Fruit fly (Drosophila melanogaster) whole organism, embryonic: ENCODE results near the gene MED14.

Source experiments
- BEAF-32 ChIP-seq: fragments of 200-800 bp; sonication (Bioruptor generic); optimal IDR thresholded peaks from 3 replicates; lab custom pipeline; 2017; ENCODE audit warnings: missing biosample characterization, missing genetic modification characterization, mild to moderate bottlenecking, moderate library complexity, missing genetic modification reagents
- CG10267 ChIP-seq: fragments of 200-800 bp; sonication (Bioruptor generic); optimal IDR thresholded peaks from 2 replicates; lab custom pipeline; 2018; ENCODE audit warnings: missing biosample characterization, mild to moderate bottlenecking, missing genetic modification characterization, moderate library complexity
- CG10431 ChIP-seq: fragments of 200-800 bp; sonication (Bioruptor generic); optimal IDR thresholded peaks from 3 replicates; lab custom pipeline; 2018; ENCODE audit warnings: missing biosample characterization, mild to moderate bottlenecking, missing genetic modification characterization
- CG10543 ChIP-seq: fragments of 200-800 bp; sonication (Bioruptor generic); optimal IDR thresholded peaks from 3 replicates; lab custom pipeline; 2017; ENCODE audit warnings: missing biosample characterization, mild to moderate bottlenecking, missing genetic modification characterization, moderate library complexity
- CG11695 ChIP-seq: fragments of 200-800 bp; sonication (Bioruptor generic); IDR thresholded peaks from 3 replicates; pipeline ENCODE4 v1.3.6; 2022; ENCODE audit warnings: missing biosample characterization, missing genetic modification characterization
- CG11696 ChIP-seq: fragments of 200-800 bp; sonication (Bioruptor generic); IDR thresholded peaks from 2 replicates; pipeline ENCODE4 v1.3.6; 2022; ENCODE audit warnings: missing biosample characterization, missing genetic modification characterization
- CG12155 ChIP-seq: fragments of 200-800 bp; sonication (Bioruptor generic); optimal IDR thresholded peaks from 3 replicates; lab custom pipeline; 2016; ENCODE audit warnings: missing biosample characterization, missing genetic modification characterization
- CG12391 ChIP-seq: fragments of 200-800 bp; sonication (Bioruptor generic); optimal IDR thresholded peaks from 3 replicates; lab custom pipeline; 2018; ENCODE audit warnings: missing biosample characterization, mild to moderate bottlenecking, missing genetic modification characterization, moderate library complexity
- CG12942 ChIP-seq: fragments of 200-800 bp; sonication (Bioruptor generic); optimal IDR thresholded peaks from 3 replicates; lab custom pipeline; 2016; ENCODE audit warnings: missing biosample characterization, missing genetic modification characterization
- CG13123 ChIP-seq: fragments of 200-800 bp; sonication (Bioruptor generic); optimal IDR thresholded peaks from 2 replicates; lab custom pipeline; 2016; ENCODE audit warnings: missing biosample characterization, missing genetic modification characterization
- CG13424 ChIP-seq: fragments of 200-800 bp; sonication (Bioruptor generic); optimal IDR thresholded peaks from 2 replicates; lab custom pipeline; 2019; ENCODE audit warnings: missing biosample characterization, mild to moderate bottlenecking, missing genetic modification characterization, moderate library complexity
- CG14014 ChIP-seq: fragments of 200-800 bp; sonication (Bioruptor generic); IDR thresholded peaks from 2 replicates; pipeline ENCODE4 v1.3.6; 2022; ENCODE audit warnings: missing biosample characterization, missing genetic modification characterization
- CG33213 ChIP-seq: fragments of 200-800 bp; sonication (Bioruptor generic); optimal IDR thresholded peaks from 3 replicates; lab custom pipeline; 2016; ENCODE audit warnings: missing biosample characterization, missing genetic modification characterization
- CG34422 ChIP-seq: fragments of 200-800 bp; sonication (Bioruptor generic); IDR thresholded peaks from 3 replicates; pipeline ENCODE4 v1.3.6; 2022; ENCODE audit warnings: missing biosample characterization, missing genetic modification characterization
- CG42726 ChIP-seq: fragments of 200-800 bp; sonication (Bioruptor generic); IDR thresholded peaks from 2 replicates; pipeline ENCODE4 v1.3.6; 2022; ENCODE audit warnings: missing biosample characterization, missing genetic modification characterization; ENCODE audit not compliant: partially characterized antibody
- CG7271 ChIP-seq: fragments of 200-800 bp; sonication (Bioruptor generic); optimal IDR thresholded peaks from 2 replicates; lab custom pipeline; 2018; ENCODE audit warnings: missing biosample characterization, mild to moderate bottlenecking, missing genetic modification characterization, moderate library complexity
- CG7556 ChIP-seq: fragments of 200-800 bp; sonication (Bioruptor generic); optimal IDR thresholded peaks from 2 replicates; lab custom pipeline; 2017; ENCODE audit warnings: missing biosample characterization, mild to moderate bottlenecking, missing genetic modification characterization
- CG8290 ChIP-seq, 3 experiments: fragments of 200-800 bp; sonication (Bioruptor generic); optimal IDR thresholded peaks; 2 replicates each; lab custom pipeline; 2016 to 2019; ENCODE audit warnings: missing biosample characterization in 3 of 3, missing genetic modification characterization in 3 of 3, mild to moderate bottlenecking in 2 of 3, moderate library complexity in 1 of 3
- CG9437 ChIP-seq: fragments of 200-800 bp; sonication (Bioruptor generic); optimal IDR thresholded peaks from 2 replicates; lab custom pipeline; 2018; ENCODE audit warnings: missing biosample characterization, mild to moderate bottlenecking, missing genetic modification characterization
- Chrac-16 ChIP-seq: fragments of 200-800 bp; sonication (Bioruptor generic); optimal IDR thresholded peaks from 3 replicates; lab custom pipeline; 2016; ENCODE audit warnings: missing biosample characterization, missing genetic modification characterization
- CkIIα-i1 ChIP-seq: fragments of 200-800 bp; sonication (Bioruptor generic); IDR thresholded peaks from 2 replicates; pipeline ENCODE4 v1.3.6; 2022; ENCODE audit warnings: missing biosample characterization, missing genetic modification characterization
- Dip3 ChIP-seq: fragments of 200-800 bp; sonication (Bioruptor generic); optimal IDR thresholded peaks from 3 replicates; lab custom pipeline; 2016; ENCODE audit warnings: missing biosample characterization, missing genetic modification characterization
- Dp ChIP-seq: fragments of 200-800 bp; sonication (Bioruptor generic); optimal IDR thresholded peaks from 2 replicates; lab custom pipeline; 2018; ENCODE audit warnings: missing biosample characterization, mild to moderate bottlenecking, missing genetic modification characterization, moderate library complexity
- ERR ChIP-seq: fragments of 200-800 bp; sonication (Bioruptor generic); optimal IDR thresholded peaks from 2 replicates; lab custom pipeline; 2016; ENCODE audit warnings: missing biosample characterization, missing genetic modification characterization
- Oli ChIP-seq: fragments of 200-800 bp; sonication (Bioruptor generic); optimal IDR thresholded peaks from 2 replicates; lab custom pipeline; 2018; ENCODE audit warnings: missing biosample characterization, mild to moderate bottlenecking, missing genetic modification characterization, moderate library complexity
- Poxn ChIP-seq: fragments of 200-800 bp; sonication (Bioruptor generic); IDR thresholded peaks from 2 replicates; pipeline ENCODE4 v1.3.6; 2022; ENCODE audit warnings: missing biosample characterization, missing genetic modification characterization
- Taf1 ChIP-seq: fragments of 200-800 bp; sonication (Bioruptor generic); IDR thresholded peaks from 2 replicates; pipeline ENCODE4 v1.3.6; 2022; ENCODE audit warnings: missing biosample characterization, missing genetic modification characterization
- bigmax ChIP-seq: fragments of 200-800 bp; sonication (Bioruptor generic); optimal IDR thresholded peaks from 2 replicates; lab custom pipeline; 2018; ENCODE audit warnings: missing biosample characterization, mild to moderate bottlenecking, missing genetic modification characterization
- chinmo ChIP-seq: fragments of 200-800 bp; sonication (Bioruptor generic); IDR thresholded peaks from 4 replicates; pipeline ENCODE4 v1.3.6; 2022; ENCODE audit warnings: missing biosample characterization, missing genetic modification characterization; ENCODE audit not compliant: partially characterized antibody
- chm ChIP-seq: fragments of 200-800 bp; sonication (Bioruptor generic); IDR thresholded peaks from 2 replicates; pipeline ENCODE4 v1.3.6; 2022; ENCODE audit warnings: missing biosample characterization, missing genetic modification characterization
- dimm ChIP-seq: fragments of 200-800 bp; sonication (Bioruptor generic); IDR thresholded peaks from 2 replicates; pipeline ENCODE4 v1.3.6; 2022; ENCODE audit warnings: missing biosample characterization, missing genetic modification characterization
- esg ChIP-seq: fragments of 200-800 bp; sonication (Bioruptor generic); conservative IDR thresholded peaks from 2 replicates; pipeline ENCODE4 v1.3.6; 2022; ENCODE audit warnings: missing biosample characterization, missing genetic modification characterization
- exex ChIP-seq: fragments of 200-800 bp; sonication (Bioruptor generic); optimal IDR thresholded peaks from 4 replicates; lab custom pipeline; 2018; ENCODE audit warnings: missing biosample characterization, mild to moderate bottlenecking, missing genetic modification characterization, moderate library complexity
- fd96Cb ChIP-seq: fragments of 200-800 bp; sonication (Bioruptor generic); optimal IDR thresholded peaks from 2 replicates; lab custom pipeline; 2018; ENCODE audit warnings: missing biosample characterization, mild to moderate bottlenecking, missing genetic modification characterization, moderate library complexity
- gce ChIP-seq: fragments of 200-800 bp; sonication (Bioruptor generic); IDR thresholded peaks from 3 replicates; pipeline ENCODE4 v1.3.6; 2022; ENCODE audit warnings: missing biosample characterization, missing genetic modification characterization
- jing ChIP-seq: fragments of 200-800 bp; sonication (Bioruptor generic); optimal IDR thresholded peaks from 2 replicates; lab custom pipeline; 2018; ENCODE audit warnings: missing biosample characterization, mild to moderate bottlenecking, missing genetic modification characterization
- kah ChIP-seq: fragments of 200-800 bp; sonication (Bioruptor generic); optimal IDR thresholded peaks from 2 replicates; lab custom pipeline; 2018; ENCODE audit warnings: missing biosample characterization, mild to moderate bottlenecking, missing genetic modification characterization
- klu ChIP-seq: fragments of 200-800 bp; sonication (Bioruptor generic); IDR thresholded peaks from 2 replicates; pipeline ENCODE4 v1.3.6; 2022; ENCODE audit warnings: missing biosample characterization, missing genetic modification characterization
- oc ChIP-seq: fragments of 200-800 bp; sonication (Bioruptor generic); optimal IDR thresholded peaks from 2 replicates; lab custom pipeline; 2018; ENCODE audit warnings: missing biosample characterization, mild to moderate bottlenecking, missing genetic modification characterization, moderate library complexity
- peb ChIP-seq: fragments of 200-800 bp; sonication (Bioruptor generic); IDR thresholded peaks from 2 replicates; pipeline ENCODE4 v1.3.6; 2022; ENCODE audit warnings: missing biosample characterization, missing genetic modification characterization
- pho ChIP-seq: fragments of 200-800 bp; sonication (Bioruptor generic); optimal IDR thresholded peaks from 2 replicates; lab custom pipeline; 2016; ENCODE audit warnings: missing biosample characterization, missing genetic modification characterization
- row ChIP-seq: fragments of 200-800 bp; sonication (Bioruptor generic); IDR thresholded peaks from 3 replicates; pipeline ENCODE4 v1.3.6; 2022; ENCODE audit warnings: missing biosample characterization, missing genetic modification characterization
- salm ChIP-seq: fragments of 200-800 bp; sonication (Bioruptor generic); optimal IDR thresholded peaks from 2 replicates; lab custom pipeline; 2018; ENCODE audit warnings: missing biosample characterization, mild to moderate bottlenecking, missing genetic modification characterization
- sens ChIP-seq: fragments of 200-800 bp; sonication (Bioruptor generic); peaks from one replicate; lab custom pipeline; 2016; ENCODE audit warnings: missing biosample characterization, missing genetic modification characterization
- ssp ChIP-seq: fragments of 200-800 bp; sonication (Bioruptor generic); IDR thresholded peaks from 2 replicates; pipeline ENCODE4 v1.3.6; 2022; ENCODE audit warnings: missing biosample characterization, missing genetic modification characterization
- stc ChIP-seq: fragments of 200-800 bp; sonication (Bioruptor generic); IDR thresholded peaks from 2 replicates; pipeline ENCODE4 v1.3.6; 2022; ENCODE audit warnings: missing biosample characterization, missing genetic modification characterization
- stwl ChIP-seq: fragments of 200-800 bp; sonication (Bioruptor generic); optimal IDR thresholded peaks from 3 replicates; lab custom pipeline; 2018; ENCODE audit warnings: missing biosample characterization, mild to moderate bottlenecking, missing genetic modification characterization, moderate library complexity
- tgo ChIP-seq: fragments of 200-800 bp; sonication (Bioruptor generic); IDR thresholded peaks from 3 replicates; pipeline ENCODE4 v1.3.6; 2022; ENCODE audit warnings: missing biosample characterization, missing genetic modification characterization
- trem ChIP-seq: fragments of 200-800 bp; optimal IDR thresholded peaks from 3 replicates; lab custom pipeline; 2019; ENCODE audit warnings: missing biosample characterization, mild to moderate bottlenecking, missing genetic modification characterization, moderate library complexity
- twi ChIP-seq: fragments of 200-800 bp; optimal IDR thresholded peaks from 2 replicates; lab custom pipeline; 2019; ENCODE audit warnings: missing biosample characterization, mild to moderate bottlenecking, missing genetic modification characterization, moderate library complexity

The MED14 gene

dm6 chr3L:557294-557693 is 35.8 kb upstream of the MED14 start (continued):
- TF ChIP-seq CG42726 (GFP tag; lab: Robert Waterston, UW) (no peak), CG10543 (GFP tag; lab: Kevin White, UChicago) (peak; percentile 81), trem (tag; lab: Kevin White, UChicago) (no peak), chm (no peak), Poxn (GFP tag; lab: Robert Waterston, UW) (peak; percentile 42; the same call in 1 of the 2 replicates), klu (GFP tag; lab: Robert Waterston, UW) (peak; percentile 40; the same call in 1 of the 2 replicates), chinmo (GFP tag; lab: Robert Waterston, UW) (0 out of 4 replicates have a peak, but pooled peaks have one; percentile 63), CG10431 (GFP tag; lab: Kevin White, UChicago) (no peak), CG14014 (GFP tag; lab: Robert Waterston, UW) (peak; percentile 81), fd96Cb (tag; lab: Kevin White, UChicago) (no peak), CG7556 (GFP tag; lab: Kevin White, UChicago) (peak; percentile 50), dimm (GFP tag; lab: Robert Waterston, UW) (0 out of 2 replicates have a peak, but pooled peaks have one; percentile 16), CG33213 (no peak), bigmax (no peak), Oli (tag; lab: Kevin White, UChicago) (peak; percentile 46), CG10267 (tag; lab: Kevin White, UChicago) (no peak), CG7271 (tag; lab: Kevin White, UChicago) (no peak), tgo (GFP tag; lab: Robert Waterston, UW) (peak; percentile 69), ERR (GFP tag; lab: Kevin White, UChicago) (no peak), jing (GFP tag; lab: Kevin White, UChicago) (no peak), CG34422 (GFP tag; lab: Robert Waterston, UW) (peak; percentile 64; the same call in 2 of the 3 replicates), row (peak; percentile 83), twi (tag; lab: Kevin White, UChicago) (no peak), CG9437 (GFP tag; lab: Kevin White, UChicago) (no peak), Dp (no peak), peb (GFP tag; lab: Robert Waterston, UW) (peak; percentile 32; the same call in 1 of the 2 replicates), CG11696 (no peak), BEAF-32 (GFP tag; lab: Kevin White, UChicago) (no peak), ssp (peak; percentile 47; the same call in 1 of the 2 replicates), CG12942 (peak; percentile 35), Chrac-16 (GFP tag; lab: Kevin White, UChicago) (peak; percentile 50), CG13424 (tag; lab: Kevin White, UChicago) (peak; percentile 50), pho (GFP tag; lab: Kevin White, UChicago) (peak; percentile 47)

- TF ChIP-seq CG12391 (tag; lab: Kevin White, UChicago) (no peak), esg (GFP tag; lab: Robert Waterston, UW) (no peak), sens (no peak), stc (GFP tag; lab: Robert Waterston, UW) (no peak), CkIIα-i1 (GFP tag; lab: Robert Waterston, UW) (no peak), Dp (no peak), chinmo (GFP tag; lab: Robert Waterston, UW) (peak; percentile 84; the same call in 3 of the 4 replicates), Taf1 (no peak), gce (GFP tag; lab: Robert Waterston, UW) (no peak), oc (tag; lab: Kevin White, UChicago) (no peak), salm (tag; lab: Kevin White, UChicago) (no peak), CG13123 (GFP tag; lab: Kevin White, UChicago) (no peak), exex (tag; lab: Kevin White, UChicago) (peak; percentile 45), Dip3 (no peak), stwl (no peak), row (0 out of 3 replicates have a peak, but pooled peaks have one; percentile 8), kah (GFP tag; lab: Kevin White, UChicago) (no peak), CG12155 (no peak), CG8290 (GFP tag; optimal IDR thresholded peaks at IDR 0.05; lab: Kevin White, UChicago) (no peak), CG8290 (tag; optimal IDR thresholded peaks at IDR 0.05; lab: Kevin White, UChicago) (peak in 1 of 2 experiments; percentile 3), CG11695 (GFP tag; lab: Robert Waterston, UW) (no peak)
These were observed 33.5 kb upstream of the MED14 start for dm6 chr3L:559390-560034.
